Fruit fly (Drosophila melanogaster) whole organism, prepupa: ENCODE results near the gene CG43057.

ENCODE experiments used
- Blimp-1 ChIP-seq: fragments of 200-800 bp; sonication (Bioruptor generic); optimal IDR thresholded peaks from 3 replicates; lab custom pipeline; 2017; ENCODE audit warnings: missing biosample characterization, missing genetic modification characterization, mild to moderate bottlenecking, moderate library complexity, missing genetic modification reagents
- CG10631 ChIP-seq: fragments of 200-800 bp; sonication (Bioruptor generic); optimal IDR thresholded peaks from 2 replicates; lab custom pipeline; 2016; ENCODE audit warnings: missing biosample characterization, missing genetic modification characterization
- CG10669 ChIP-seq: fragments of 200-800 bp; sonication (Bioruptor generic); optimal IDR thresholded peaks from 3 replicates; lab custom pipeline; 2018; ENCODE audit warnings: missing biosample characterization, mild to moderate bottlenecking, missing genetic modification characterization, moderate library complexity
- CG11294 ChIP-seq: fragments of 200-800 bp; sonication (Bioruptor generic); IDR thresholded peaks from 2 replicates; pipeline ENCODE4 v1.3.6; 2022; ENCODE audit warnings: missing biosample characterization, missing genetic modification characterization
- CG11762 ChIP-seq: fragments of 200-800 bp; sonication (Bioruptor generic); optimal IDR thresholded peaks from 3 replicates; lab custom pipeline; 2016; ENCODE audit warnings: missing biosample characterization, missing genetic modification characterization; ENCODE audit not compliant: insufficient read depth
- CG11902 ChIP-seq: fragments of 200-800 bp; sonication (Bioruptor generic); optimal IDR thresholded peaks from 3 replicates; lab custom pipeline; 2016; ENCODE audit warnings: missing biosample characterization, missing genetic modification characterization
- CG16779 ChIP-seq: fragments of 200-800 bp; sonication (Bioruptor generic); optimal IDR thresholded peaks from 3 replicates; lab custom pipeline; 2017; ENCODE audit warnings: missing biosample characterization, mild to moderate bottlenecking, missing genetic modification characterization
- CG3032 ChIP-seq: fragments of 200-800 bp; optimal IDR thresholded peaks from 2 replicates; lab custom pipeline; 2019; ENCODE audit warnings: missing biosample characterization, mild to moderate bottlenecking, missing genetic modification characterization, moderate library complexity
- CG31627 ChIP-seq: fragments of 200-800 bp; sonication (Bioruptor generic); optimal IDR thresholded peaks from 3 replicates; lab custom pipeline; 2016; ENCODE audit warnings: missing biosample characterization, missing genetic modification characterization
- CG32006 ChIP-seq: fragments of 200-800 bp; sonication (Bioruptor generic); optimal IDR thresholded peaks from 3 replicates; lab custom pipeline; 2017; ENCODE audit warnings: missing biosample characterization, mild to moderate bottlenecking, missing genetic modification characterization
- CG34406 ChIP-seq: fragments of 200-800 bp; sonication (Bioruptor generic); optimal IDR thresholded peaks from 3 replicates; lab custom pipeline; 2016; ENCODE audit warnings: missing biosample characterization, missing genetic modification characterization
- CG3919 ChIP-seq: fragments of 200-800 bp; sonication (Bioruptor generic); optimal IDR thresholded peaks from 3 replicates; lab custom pipeline; 2016; ENCODE audit warnings: missing biosample characterization, missing genetic modification characterization
- CG4318 ChIP-seq: fragments of 200-800 bp; sonication (Bioruptor generic); optimal IDR thresholded peaks from 3 replicates; lab custom pipeline; 2017; ENCODE audit warnings: missing biosample characterization, mild to moderate bottlenecking, missing genetic modification characterization
- CG6163 ChIP-seq: fragments of 200-800 bp; sonication (Bioruptor generic); IDR thresholded peaks from 3 replicates; pipeline ENCODE4 v1.3.6; 2022; ENCODE audit warnings: missing biosample characterization, missing genetic modification characterization
- CG6276 ChIP-seq: fragments of 200-800 bp; sonication (Bioruptor generic); optimal IDR thresholded peaks from 2 replicates; lab custom pipeline; 2017; ENCODE audit warnings: missing biosample characterization, mild to moderate bottlenecking, missing genetic modification characterization
- CG6808 ChIP-seq: fragments of 200-800 bp; sonication (Bioruptor generic); optimal IDR thresholded peaks from 3 replicates; lab custom pipeline; 2017; ENCODE audit warnings: missing biosample characterization, missing genetic modification characterization, mild to moderate bottlenecking, moderate library complexity, missing genetic modification reagents
- CG6854 ChIP-seq: fragments of 200-800 bp; sonication (Bioruptor generic); optimal IDR thresholded peaks from 2 replicates; lab custom pipeline; 2017; ENCODE audit warnings: missing biosample characterization, mild to moderate bottlenecking, missing genetic modification characterization
- CG7368 ChIP-seq: fragments of 200-800 bp; sonication (Bioruptor generic); optimal IDR thresholded peaks from 3 replicates; lab custom pipeline; 2016; ENCODE audit warnings: missing biosample characterization, missing genetic modification characterization
- CG8119 ChIP-seq: fragments of 200-800 bp; sonication (Bioruptor generic); IDR thresholded peaks from 3 replicates; pipeline ENCODE4 v1.3.6; 2022; ENCODE audit warnings: missing biosample characterization, missing genetic modification characterization
- CG8319 ChIP-seq: fragments of 200-800 bp; sonication (Bioruptor generic); optimal IDR thresholded peaks from 3 replicates; lab custom pipeline; 2016; ENCODE audit warnings: missing biosample characterization, missing genetic modification characterization
- CG8632 ChIP-seq: fragments of 200-800 bp; sonication (Bioruptor generic); optimal IDR thresholded peaks from 3 replicates; lab custom pipeline; 2016; ENCODE audit warnings: missing biosample characterization, missing genetic modification characterization
- CG9139 ChIP-seq: fragments of 200-800 bp; sonication (Bioruptor generic); optimal IDR thresholded peaks from 3 replicates; lab custom pipeline; 2017; ENCODE audit warnings: missing biosample characterization, mild to moderate bottlenecking, missing genetic modification characterization
- Eip78C ChIP-seq: fragments of 200-800 bp; sonication (Bioruptor generic); peaks from one replicate; lab custom pipeline; 2016; ENCODE audit warnings: missing biosample characterization, missing genetic modification characterization
- Eip93F ChIP-seq: fragments of 200-800 bp; sonication (Bioruptor generic); optimal IDR thresholded peaks from 2 replicates; lab custom pipeline; 2016; ENCODE audit warnings: missing biosample characterization, mild to moderate bottlenecking, missing genetic modification characterization
- Ets21C ChIP-seq: fragments of 200-800 bp; sonication (Bioruptor generic); optimal IDR thresholded peaks from 3 replicates; lab custom pipeline; 2016; ENCODE audit warnings: missing biosample characterization, missing genetic modification characterization
- Ets96B ChIP-seq: fragments of 200-800 bp; optimal IDR thresholded peaks from 2 replicates; lab custom pipeline; 2019; ENCODE audit warnings: missing biosample characterization, mild to moderate bottlenecking, missing genetic modification characterization, moderate library complexity
- Gug ChIP-seq: fragments of 200-800 bp; sonication (Bioruptor generic); IDR thresholded peaks from 2 replicates; pipeline ENCODE4 v1.3.6; 2022; ENCODE audit warnings: missing biosample characterization, missing genetic modification characterization
- Hr38 ChIP-seq: sonication (Bioruptor generic); optimal IDR thresholded peaks from 2 replicates; lab custom pipeline; 2016; ENCODE audit warnings: missing biosample characterization, missing genetic modification characterization
- Hr39 ChIP-seq: fragments of 200-800 bp; sonication (Bioruptor generic); optimal IDR thresholded peaks from 2 replicates; lab custom pipeline; 2016; ENCODE audit warnings: missing biosample characterization, missing genetic modification characterization
- Hr4 ChIP-seq: fragments of 200-800 bp; sonication (Bioruptor generic); optimal IDR thresholded peaks from 3 replicates; lab custom pipeline; 2016; ENCODE audit warnings: missing biosample characterization, missing genetic modification characterization
- Lpt ChIP-seq: fragments of 200-800 bp; sonication (Bioruptor generic); optimal IDR thresholded peaks from 3 replicates; lab custom pipeline; 2016; ENCODE audit warnings: missing biosample characterization, missing genetic modification characterization
- Met ChIP-seq: fragments of 200-800 bp; sonication (Bioruptor generic); optimal IDR thresholded peaks from 3 replicates; lab custom pipeline; 2016; ENCODE audit warnings: missing biosample characterization, missing genetic modification characterization
- OdsH ChIP-seq: fragments of 200-800 bp; sonication (Bioruptor generic); optimal IDR thresholded peaks from 3 replicates; lab custom pipeline; 2016; ENCODE audit warnings: missing biosample characterization, missing genetic modification characterization
- Sox102F ChIP-seq: fragments of 200-800 bp; sonication (Bioruptor generic); optimal IDR thresholded peaks from 2 replicates; lab custom pipeline; 2016; ENCODE audit warnings: missing biosample characterization, mild to moderate bottlenecking, missing genetic modification characterization
- Sox14 ChIP-seq: fragments of 200-800 bp; sonication (Bioruptor generic); optimal IDR thresholded peaks from 3 replicates; lab custom pipeline; 2016; ENCODE audit warnings: missing biosample characterization, missing genetic modification characterization
- Sox15 ChIP-seq: fragments of 200-800 bp; sonication (Bioruptor generic); optimal IDR thresholded peaks from 3 replicates; lab custom pipeline; 2016; ENCODE audit warnings: missing biosample characterization, missing genetic modification characterization
- achi ChIP-seq: fragments of 200-800 bp; sonication (Bioruptor generic); optimal IDR thresholded peaks from 3 replicates; lab custom pipeline; 2016; ENCODE audit warnings: missing biosample characterization, missing genetic modification characterization
- acj6 ChIP-seq: fragments of 200-800 bp; sonication (Bioruptor generic); optimal IDR thresholded peaks from 3 replicates; lab custom pipeline; 2016; ENCODE audit warnings: missing biosample characterization, missing genetic modification characterization
- cyc ChIP-seq: fragments of 200-800 bp; sonication (Bioruptor generic); optimal IDR thresholded peaks from 3 replicates; lab custom pipeline; 2016; ENCODE audit warnings: missing biosample characterization, missing genetic modification characterization
- dac ChIP-seq: fragments of 200-800 bp; sonication (Bioruptor generic); optimal IDR thresholded peaks from 2 replicates; lab custom pipeline; 2017; ENCODE audit warnings: missing biosample characterization, mild to moderate bottlenecking, missing genetic modification characterization
- dsx ChIP-seq: fragments of 200-800 bp; optimal IDR thresholded peaks from 3 replicates; lab custom pipeline; 2019; ENCODE audit warnings: missing biosample characterization, mild to moderate bottlenecking, missing genetic modification characterization, moderate library complexity; ENCODE audit not compliant: poor library complexity, severe bottlenecking
- eg ChIP-seq: fragments of 200-800 bp; sonication (Bioruptor generic); IDR thresholded peaks from 3 replicates; pipeline ENCODE4 v1.3.6; 2022; ENCODE audit warnings: missing biosample characterization, missing genetic modification characterization
- esn ChIP-seq: fragments of 200-800 bp; sonication (Bioruptor generic); optimal IDR thresholded peaks from 2 replicates; lab custom pipeline; 2016; ENCODE audit warnings: missing biosample characterization, mild to moderate bottlenecking, missing genetic modification characterization, moderate library complexity
- fd85E ChIP-seq: fragments of 200-800 bp; sonication (Bioruptor generic); optimal IDR thresholded peaks from 3 replicates; lab custom pipeline; 2016; ENCODE audit warnings: missing biosample characterization, missing genetic modification characterization
- fkh ChIP-seq: fragments of 200-800 bp; sonication (Bioruptor generic); optimal IDR thresholded peaks from 3 replicates; lab custom pipeline; 2017; ENCODE audit warnings: missing biosample characterization, mild to moderate bottlenecking, missing genetic modification characterization, moderate library complexity
- lz ChIP-seq: fragments of 200-800 bp; sonication (Bioruptor generic); optimal IDR thresholded peaks from 3 replicates; lab custom pipeline; 2016; ENCODE audit warnings: missing biosample characterization, missing genetic modification characterization
- pdm3 ChIP-seq: fragments of 200-800 bp; sonication (Bioruptor generic); optimal IDR thresholded peaks from 3 replicates; lab custom pipeline; 2016; ENCODE audit warnings: missing biosample characterization, missing genetic modification characterization
- salr ChIP-seq, 2 experiments: fragments of 200-800 bp; sonication (Bioruptor generic); optimal IDR thresholded peaks; 3 replicates each; lab custom pipeline; 2016 to 2018; ENCODE audit warnings: missing biosample characterization in 2 of 2, missing genetic modification characterization in 2 of 2, mild to moderate bottlenecking in 1 of 2
- spab ChIP-seq: fragments of 200-800 bp; sonication (Bioruptor generic); optimal IDR thresholded peaks from 2 replicates; lab custom pipeline; 2017; ENCODE audit warnings: missing biosample characterization, mild to moderate bottlenecking, missing genetic modification characterization, missing genetic modification reagents
- ss ChIP-seq, 2 experiments: fragments of 200-800 bp; sonication (Bioruptor generic); optimal IDR thresholded peaks; 2 replicates in 1 of 2; 3 replicates in 1 of 2; lab custom pipeline; 2017 to 2018; ENCODE audit warnings: mild to moderate bottlenecking in 2 of 2, missing biosample characterization in 2 of 2, missing genetic modification characterization in 2 of 2, moderate library complexity in 1 of 2
- svp ChIP-seq: fragments of 200-800 bp; sonication (Bioruptor generic); peaks from one replicate; lab custom pipeline; 2016; ENCODE audit warnings: missing biosample characterization, missing genetic modification characterization
- vri ChIP-seq: fragments of 200-800 bp; sonication (Bioruptor generic); optimal IDR thresholded peaks from 3 replicates; lab custom pipeline; 2016; ENCODE audit warnings: missing biosample characterization, mild to moderate bottlenecking, missing genetic modification characterization

CG43057 gene

dm6 chr2L:8270916-8271315 lies 27.1 kb upstream of the CG43057 start:
- TF ChIP-seq CG3919 (GFP tag; lab: Kevin White, UChicago) (peak; percentile 65), Lpt (GFP tag; lab: Kevin White, UChicago) (peak; percentile 55), Hr4 (peak; percentile 67), CG6163 (GFP tag; lab: Robert Waterston, UW) (peak; percentile 82), Sox14 (GFP tag; lab: Kevin White, UChicago) (peak; percentile 58), CG11762 (GFP tag; lab: Kevin White, UChicago) (no peak), CG32006 (peak; percentile 85), CG8119 (GFP tag; lab: Robert Waterston, UW) (peak; percentile 84), CG11902 (GFP tag; lab: Kevin White, UChicago) (no peak), CG4318 (GFP tag; lab: Kevin White, UChicago) (peak; percentile 17), Gug (GFP tag; lab: Robert Waterston, UW) (peak; percentile 86), Met (GFP tag; lab: Kevin White, UChicago) (peak; percentile 35), Eip93F (GFP tag; lab: Kevin White, UChicago) (no peak), CG8632 (GFP tag; lab: Kevin White, UChicago) (peak; percentile 31), achi (peak; percentile 72), OdsH (GFP tag; lab: Kevin White, UChicago) (peak; percentile 61), svp (GFP tag; lab: Kevin White, UChicago) (peak; percentile 43), pdm3 (peak; percentile 60), vri (GFP tag; lab: Kevin White, UChicago) (peak; percentile 16), CG6276 (GFP tag; lab: Kevin White, UChicago) (peak; percentile 57), fkh (GFP tag; lab: Kevin White, UChicago) (no peak), salr (GFP tag; optimal IDR thresholded peaks at IDR 0.05; lab: Kevin White, UChicago) (peak; percentile 29 to 53), ss (GFP tag; optimal IDR thresholded peaks at IDR 0.05; lab: Kevin White, UChicago) (peak; percentile 5 to 58), CG10669 (GFP tag; lab: Kevin White, UChicago) (peak; percentile 60), dsx (GFP tag; lab: Kevin White, UChicago) (peak; percentile 33), CG6808 (GFP tag; lab: Kevin White, UChicago) (peak; percentile 61), CG3032 (peak; percentile 44), Hr38 (GFP tag; lab: Kevin White, UChicago) (no peak), cyc (peak; percentile 45), fd85E (GFP tag; lab: Kevin White, UChicago) (no peak), esn (peak; percentile 37), acj6 (peak; percentile 50), dac (GFP tag; lab: Kevin White, UChicago) (peak; percentile 32), lz (GFP tag; lab: Kevin White, UChicago) (peak; percentile 8), CG8319 (GFP tag; lab: Kevin White, UChicago) (peak; percentile 24), CG6854 (GFP tag; lab: Kevin White, UChicago) (no peak), Ets21C (GFP tag; lab: Kevin White, UChicago) (no peak), Sox102F (peak; percentile 29), Eip78C (GFP tag; lab: Kevin White, UChicago) (peak; percentile 88), CG31627 (GFP tag; lab: Kevin White, UChicago) (no peak), CG11294 (GFP tag; lab: Robert Waterston, UW) (peak; percentile 57), CG16779 (tag; lab: Kevin White, UChicago) (peak; percentile 49), Hr39 (GFP tag; lab: Kevin White, UChicago) (peak; percentile 1), Sox15 (no peak), CG10631 (GFP tag; lab: Kevin White, UChicago) (peak; percentile 72), spab (GFP tag; lab: Kevin White, UChicago) (peak; percentile 63), Blimp-1 (GFP tag; lab: Kevin White, UChicago) (no peak), CG34406 (peak; percentile 27), CG9139 (GFP tag; lab: Kevin White, UChicago) (no peak), Ets96B (peak; percentile 59), CG7368 (GFP tag; lab: Kevin White, UChicago) (peak; percentile 41), eg (GFP tag; lab: Robert Waterston, UW) (peak; percentile 82)
